Fruit fly (Drosophila melanogaster) whole organism, wandering third instar larva: Measurements from ENCODE around the gene Galphai.
A peak's percentile ranks its signal among the peaks of the same experiment; 100 is the strongest.

Source experiments
- Abd-B ChIP-seq: fragments of >200 bp; optimal IDR thresholded peaks from 2 replicates; lab custom pipeline; 2017; ENCODE audit warnings: missing biosample characterization, missing genetic modification characterization
- CG32264 ChIP-seq: fragments of 200-800 bp; sonication (Bioruptor generic); optimal IDR thresholded peaks from 2 replicates; lab custom pipeline; 2016; ENCODE audit warnings: missing biosample characterization, missing genetic modification characterization
- CrebA ChIP-seq: fragments of 200-800 bp; sonication (Bioruptor generic); optimal IDR thresholded peaks from 2 replicates; lab custom pipeline; 2016; ENCODE audit warnings: missing biosample characterization, mild to moderate bottlenecking, missing genetic modification characterization, borderline replicate concordance
- Dfd ChIP-seq: fragments of >200 bp; optimal IDR thresholded peaks from 2 replicates; lab custom pipeline; 2017; ENCODE audit warnings: missing biosample characterization, missing genetic modification characterization
- HLH106 ChIP-seq: fragments of 200-800 bp; optimal IDR thresholded peaks from 3 replicates; lab custom pipeline; 2019; ENCODE audit warnings: missing biosample characterization, mild to moderate bottlenecking, missing genetic modification characterization, moderate library complexity
- Hr78 ChIP-seq: fragments of >200 bp; optimal IDR thresholded peaks from 2 replicates; lab custom pipeline; 2017; ENCODE audit warnings: missing biosample characterization, missing genetic modification characterization
- Hr83 ChIP-seq: fragments of 200-300 bp; sonication (Bioruptor generic); optimal IDR thresholded peaks from 2 replicates; lab custom pipeline; 2016; ENCODE audit warnings: missing biosample characterization, mild to moderate bottlenecking, missing genetic modification characterization, moderate library complexity; ENCODE audit not compliant: poor library complexity, severe bottlenecking
- Jra ChIP-seq: sonication (Bioruptor generic); optimal IDR thresholded peaks from 2 replicates; lab custom pipeline; 2016; ENCODE audit warnings: missing biosample characterization, missing genetic modification characterization
- Mio ChIP-seq: sonication (Bioruptor generic); optimal IDR thresholded peaks from 2 replicates; lab custom pipeline; 2016; ENCODE audit warnings: missing biosample characterization, missing genetic modification characterization
- Myc ChIP-seq: fragments of >200 bp; optimal IDR thresholded peaks from 2 replicates; lab custom pipeline; 2017
- N ChIP-seq: fragments of >200 bp; optimal IDR thresholded peaks from 2 replicates; lab custom pipeline; 2018; ENCODE audit warnings: missing biosample characterization, missing external identifiers, missing genetic modification characterization
- OdsH ChIP-seq: fragments of 200-800 bp; sonication (Bioruptor generic); optimal IDR thresholded peaks from 2 replicates; lab custom pipeline; 2016; ENCODE audit warnings: missing biosample characterization, mild to moderate bottlenecking, missing genetic modification characterization
- Sp1 ChIP-seq: fragments of 200-800 bp; sonication (Bioruptor generic); optimal IDR thresholded peaks from 3 replicates; lab custom pipeline; 2019; ENCODE audit warnings: missing biosample characterization, mild to moderate bottlenecking, missing genetic modification characterization, moderate library complexity
- Vsx2 ChIP-seq: fragments of 200-300, 225-300 bp; sonication (Bioruptor generic); optimal IDR thresholded peaks from 2 replicates; lab custom pipeline; 2018; ENCODE audit warnings: missing biosample characterization, missing genetic modification characterization; ENCODE audit not compliant: partially characterized antibody
- br ChIP-seq: fragments of 200-800 bp; sonication (Bioruptor generic); optimal IDR thresholded peaks from 2 replicates; lab custom pipeline; 2016; ENCODE audit warnings: missing biosample characterization, missing genetic modification characterization
- brk ChIP-seq: fragments of 200-800 bp; sonication (Bioruptor generic); optimal IDR thresholded peaks from 2 replicates; lab custom pipeline; 2016; ENCODE audit warnings: missing biosample characterization, mild to moderate bottlenecking, missing genetic modification characterization
- dl ChIP-seq, 2 experiments: fragments of 175-275, 200-275 bp in 1 of 2; fragments of 200-275 bp in 1 of 2; sonication (Bioruptor generic); optimal IDR thresholded peaks; lab custom pipeline; 2018; ENCODE audit warnings: mild to moderate bottlenecking in 2 of 2, missing biosample characterization in 2 of 2, missing genetic modification characterization in 2 of 2, moderate library complexity in 2 of 2; ENCODE audit not compliant: partially characterized antibody in 2 of 2, insufficient read depth in 1 of 2
- dmrt93B ChIP-seq: fragments of 200-800 bp; sonication (Bioruptor generic); optimal IDR thresholded peaks from 2 replicates; lab custom pipeline; 2018; ENCODE audit warnings: missing biosample characterization, mild to moderate bottlenecking, missing genetic modification characterization
- dsf ChIP-seq: sonication (Bioruptor generic); optimal IDR thresholded peaks from 2 replicates; lab custom pipeline; 2016; ENCODE audit warnings: missing biosample characterization, missing genetic modification characterization, borderline replicate concordance
- ey ChIP-seq: fragments of 200-800 bp; sonication (Bioruptor generic); optimal IDR thresholded peaks from 2 replicates; lab custom pipeline; 2016; ENCODE audit warnings: missing biosample characterization, missing genetic modification characterization
- foxo ChIP-seq, 2 experiments: fragments of 200-800 bp; sonication (Bioruptor generic); optimal IDR thresholded peaks; 2 replicates in 1 of 2; 3 replicates in 1 of 2; lab custom pipeline; 2016 to 2017; ENCODE audit warnings: missing biosample characterization in 2 of 2, missing genetic modification characterization in 2 of 2
- fru ChIP-seq: fragments of 200-800 bp; sonication (Bioruptor generic); optimal IDR thresholded peaks from 3 replicates; lab custom pipeline; 2016; ENCODE audit warnings: missing biosample characterization, mild to moderate bottlenecking, missing genetic modification characterization
- h ChIP-seq: fragments of 200-800 bp; sonication (Bioruptor generic); optimal IDR thresholded peaks from 3 replicates; lab custom pipeline; 2016; ENCODE audit warnings: missing biosample characterization, mild to moderate bottlenecking, missing genetic modification characterization
- jim ChIP-seq: fragments of 175-275, 200-325 bp; sonication (Bioruptor generic); optimal IDR thresholded peaks from 2 replicates; lab custom pipeline; 2016; ENCODE audit warnings: missing biosample characterization, mild to moderate bottlenecking, missing genetic modification characterization
- psq ChIP-seq: fragments of 200-800 bp; sonication (Bioruptor generic); optimal IDR thresholded peaks from 3 replicates; lab custom pipeline; 2017; ENCODE audit warnings: missing biosample characterization, mild to moderate bottlenecking, missing genetic modification characterization, moderate library complexity
- rgr ChIP-seq: fragments of 200-800 bp; sonication (Bioruptor generic); optimal IDR thresholded peaks from 3 replicates; lab custom pipeline; 2016; ENCODE audit warnings: missing biosample characterization, mild to moderate bottlenecking, missing genetic modification characterization
- sage ChIP-seq: fragments of 200-800 bp; sonication (Bioruptor generic); optimal IDR thresholded peaks from 2 replicates; lab custom pipeline; 2016; ENCODE audit warnings: missing biosample characterization, mild to moderate bottlenecking, missing genetic modification characterization
- sv ChIP-seq: fragments of 200-800 bp; sonication (Bioruptor generic); optimal IDR thresholded peaks from 3 replicates; lab custom pipeline; 2016; ENCODE audit warnings: missing biosample characterization, missing genetic modification characterization
- tai ChIP-seq: sonication (Bioruptor generic); optimal IDR thresholded peaks from 2 replicates; lab custom pipeline; 2016; ENCODE audit warnings: missing biosample characterization, missing genetic modification characterization

Gene Galphai

dm6 chr3L:6996907-6997306 lies 17.1 kb upstream of the Galphai start:
- peak; percentile 7 for TF ChIP-seq Sp1 (GFP tag; lab: Kevin White, UChicago)
- peak; percentile 28 for TF ChIP-seq rgr (GFP tag; lab: Kevin White, UChicago)
- TF ChIP-seq psq (GFP tag; lab: Kevin White, UChicago): peak; percentile 0
- no peak for TF ChIP-seq dmrt93B (GFP tag; lab: Kevin White, UChicago)
- TF ChIP-seq OdsH (GFP tag; lab: Kevin White, UChicago): peak; percentile 22
- TF ChIP-seq h: peak; percentile 26
- no peak for TF ChIP-seq Mio (GFP tag; lab: Kevin White, UChicago)
- no peak for TF ChIP-seq jim
- TF ChIP-seq HLH106 (tag; lab: Kevin White, UChicago): peak; percentile 31
- peak; percentile 13 for TF ChIP-seq ey
- TF ChIP-seq dl (GFP tag; optimal IDR thresholded peaks at IDR 0.05; lab: Kevin White, UChicago; ENCODE audit: insufficient read depth in 1 of 2, partially characterized antibody in 2 of 2): no peak
- TF ChIP-seq sv (GFP tag; lab: Kevin White, UChicago): no peak
- peak; percentile 16 for TF ChIP-seq fru (GFP tag; lab: Kevin White, UChicago)
- no peak for TF ChIP-seq Hr83 (GFP tag; lab: Kevin White, UChicago)
- no peak for TF ChIP-seq CrebA (GFP tag; lab: Kevin White, UChicago)
- TF ChIP-seq foxo (GFP tag; optimal IDR thresholded peaks at IDR 0.05; lab: Kevin White, UChicago): peak in 1 of 2 experiments; percentile 29
- no peak for TF ChIP-seq Myc (lab: Kevin White, UChicago)
- no peak for TF ChIP-seq dsf (GFP tag; lab: Kevin White, UChicago)
- TF ChIP-seq br (GFP tag; lab: Kevin White, UChicago): peak; percentile 9

DNA sequence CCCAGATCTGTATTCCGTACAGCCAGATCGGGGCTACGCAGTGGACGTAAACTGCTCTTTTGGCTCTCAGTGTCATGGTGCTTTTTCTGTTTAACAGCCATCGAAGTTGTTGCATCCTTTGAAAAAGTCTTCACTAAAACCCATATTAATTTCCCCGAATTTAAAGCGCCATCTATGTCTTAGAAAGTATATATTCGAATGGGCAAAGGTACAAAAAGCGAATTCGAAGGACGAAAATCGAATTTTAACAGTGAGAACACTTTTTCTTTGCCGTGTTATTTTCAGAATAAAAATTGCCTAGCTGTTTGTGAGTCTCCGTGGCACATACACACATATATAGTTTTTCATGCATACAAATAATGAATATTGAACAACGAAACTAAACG lies 15.5 kb upstream of the Galphai start:
- TF ChIP-seq Myc (lab: Kevin White, UChicago) (peak; percentile 44), Sp1 (GFP tag; lab: Kevin White, UChicago) (no peak), Hr78 (GFP tag; lab: Kevin White, UChicago) (no peak)

dm6 chr3L:6994464-6995363 lies 14.9 kb upstream of the Galphai start:
- TF ChIP-seq Myc (lab: Kevin White, UChicago): peak; percentile 70

dm6 chr3L:6993350-6993749 lies 13.5 kb upstream of the Galphai start:
- TF ChIP-seq dmrt93B (GFP tag; lab: Kevin White, UChicago) (no peak), Abd-B (GFP tag; lab: Kevin White, UChicago) (no peak)
- TF ChIP-seq, all 38 proteins: peak for 0

dm6 chr3L:6990288-6990687 lies 10.4 kb upstream of the Galphai start, which contains the start of gene bin:
Gene bin, plus strand, starts transcription at chr3L:6990622.
- TF ChIP-seq HLH106 (tag; lab: Kevin White, UChicago) (no peak), Dfd (GFP tag; lab: Kevin White, UChicago) (no peak), OdsH (GFP tag; lab: Kevin White, UChicago) (no peak), Jra (GFP tag; lab: Kevin White, UChicago) (no peak), brk (GFP tag; lab: Kevin White, UChicago) (no peak), Abd-B (GFP tag; lab: Kevin White, UChicago) (no peak), jim (no peak), fru (GFP tag; lab: Kevin White, UChicago) (no peak), tai (GFP tag; lab: Kevin White, UChicago) (no peak), Sp1 (GFP tag; lab: Kevin White, UChicago) (no peak), CG32264 (GFP tag; lab: Kevin White, UChicago) (no peak), CrebA (GFP tag; lab: Kevin White, UChicago) (no peak), dl (GFP tag; optimal IDR thresholded peaks at IDR 0.05; lab: Kevin White, UChicago; ENCODE audit: insufficient read depth in 1 of 2, partially characterized antibody in 2 of 2) (no peak), psq (GFP tag; lab: Kevin White, UChicago) (no peak), N (GFP tag; lab: Kevin White, UChicago) (no peak), Vsx2 (GFP tag; lab: Kevin White, UChicago) (no peak), Hr83 (GFP tag; lab: Kevin White, UChicago) (no peak), sage (no peak)
